Fruit fly (Drosophila melanogaster) whole organism, embryonic: ENCODE measurements around the gene CG43312.

Experiments
- Aef1 ChIP-seq: fragments of 200-800 bp; sonication (Bioruptor generic); IDR thresholded peaks from 3 replicates; pipeline ENCODE4 v1.3.6; 2022; ENCODE audit warnings: missing biosample characterization, missing genetic modification characterization
- CG11247 ChIP-seq: fragments of 200-800 bp; sonication (Bioruptor generic); IDR thresholded peaks from 2 replicates; pipeline ENCODE4 v1.3.6; 2022; ENCODE audit warnings: missing biosample characterization, missing genetic modification characterization
- CG11504 ChIP-seq: fragments of 200-800 bp; sonication (Bioruptor generic); optimal IDR thresholded peaks from 3 replicates; lab custom pipeline; 2019; ENCODE audit warnings: missing biosample characterization, mild to moderate bottlenecking, missing genetic modification characterization, moderate library complexity
- CG12391 ChIP-seq: fragments of 200-800 bp; sonication (Bioruptor generic); optimal IDR thresholded peaks from 3 replicates; lab custom pipeline; 2018; ENCODE audit warnings: missing biosample characterization, mild to moderate bottlenecking, missing genetic modification characterization, moderate library complexity
- CG13296 ChIP-seq: fragments of 200-800 bp; sonication (Bioruptor generic); optimal IDR thresholded peaks from 3 replicates; lab custom pipeline; 2018; ENCODE audit warnings: missing biosample characterization, mild to moderate bottlenecking, missing genetic modification characterization
- CG15073 ChIP-seq: fragments of 200-800 bp; sonication (Bioruptor generic); optimal IDR thresholded peaks from 2 replicates; lab custom pipeline; 2016; ENCODE audit warnings: missing biosample characterization, missing genetic modification characterization
- CG15601 ChIP-seq: fragments of 200-800 bp; sonication (Bioruptor generic); optimal IDR thresholded peaks from 3 replicates; lab custom pipeline; 2019; ENCODE audit warnings: missing biosample characterization, mild to moderate bottlenecking, missing genetic modification characterization, moderate library complexity
- CG15696 ChIP-seq: fragments of 200-800 bp; sonication (Bioruptor generic); optimal IDR thresholded peaks from 2 replicates; lab custom pipeline; 2019; ENCODE audit warnings: missing biosample characterization, mild to moderate bottlenecking, missing genetic modification characterization, moderate library complexity
- CG1602 ChIP-seq: fragments of 200-800 bp; sonication (Bioruptor generic); optimal IDR thresholded peaks from 3 replicates; lab custom pipeline; 2016; ENCODE audit warnings: missing biosample characterization, missing genetic modification characterization
- CG1603 ChIP-seq: fragments of 200-800 bp; sonication (Bioruptor generic); optimal IDR thresholded peaks from 2 replicates; lab custom pipeline; 2019; ENCODE audit warnings: missing biosample characterization, mild to moderate bottlenecking, missing genetic modification characterization, moderate library complexity
- CG17612 ChIP-seq: fragments of 200-800 bp; sonication (Bioruptor generic); IDR thresholded peaks from 2 replicates; pipeline ENCODE4 v1.3.6; 2022; ENCODE audit warnings: missing biosample characterization, missing genetic modification characterization
- CG2120 ChIP-seq: fragments of 200-800 bp; sonication (Bioruptor generic); optimal IDR thresholded peaks from 3 replicates; lab custom pipeline; 2016; ENCODE audit warnings: missing biosample characterization, missing genetic modification characterization
- CG32772 ChIP-seq: fragments of 200-800 bp; sonication (Bioruptor generic); IDR thresholded peaks from 2 replicates; pipeline ENCODE4 v1.3.6; 2022; ENCODE audit warnings: missing biosample characterization, missing genetic modification characterization
- CG33557 ChIP-seq: fragments of 200-800 bp; sonication (Bioruptor generic); optimal IDR thresholded peaks from 2 replicates; lab custom pipeline; 2019; ENCODE audit warnings: missing biosample characterization, mild to moderate bottlenecking, missing genetic modification characterization, moderate library complexity
- CG3838 ChIP-seq: fragments of 200-800 bp; sonication (Bioruptor generic); optimal IDR thresholded peaks from 3 replicates; lab custom pipeline; 2016; ENCODE audit warnings: missing biosample characterization, missing genetic modification characterization
- CG4360 ChIP-seq: fragments of 200-800 bp; sonication (Bioruptor generic); IDR thresholded peaks from 2 replicates; pipeline ENCODE4 v1.3.6; 2022; ENCODE audit warnings: missing biosample characterization, missing genetic modification characterization
- CG6813 ChIP-seq: fragments of 200-800 bp; sonication (Bioruptor generic); optimal IDR thresholded peaks from 2 replicates; lab custom pipeline; 2017; ENCODE audit warnings: missing biosample characterization, missing genetic modification characterization, mild to moderate bottlenecking, moderate library complexity, missing genetic modification reagents
- CG7928 ChIP-seq: fragments of 200-800 bp; sonication (Bioruptor generic); optimal IDR thresholded peaks from 2 replicates; lab custom pipeline; 2017; ENCODE audit warnings: missing biosample characterization, mild to moderate bottlenecking, missing genetic modification characterization
- CG8089 ChIP-seq: fragments of 200-800 bp; sonication (Bioruptor generic); optimal IDR thresholded peaks from 3 replicates; lab custom pipeline; 2016; ENCODE audit warnings: missing biosample characterization, missing genetic modification characterization
- CG8478 ChIP-seq: fragments of >200 bp; optimal IDR thresholded peaks from 2 replicates; lab custom pipeline; 2018
- CG9797 ChIP-seq: fragments of 200-800 bp; sonication (Bioruptor generic); optimal IDR thresholded peaks from 3 replicates; lab custom pipeline; 2018; ENCODE audit warnings: missing biosample characterization, mild to moderate bottlenecking, missing genetic modification characterization
- CHES-1-like ChIP-seq: fragments of 200-800 bp; sonication (Bioruptor generic); optimal IDR thresholded peaks from 2 replicates; lab custom pipeline; 2016; ENCODE audit warnings: missing biosample characterization, missing genetic modification characterization
- CkIIα-i1 ChIP-seq: fragments of 200-800 bp; sonication (Bioruptor generic); IDR thresholded peaks from 2 replicates; pipeline ENCODE4 v1.3.6; 2022; ENCODE audit warnings: missing biosample characterization, missing genetic modification characterization
- D ChIP-seq, 2 experiments: fragments of 200-800 bp in 1 of 2; fragments of >200 bp in 1 of 2; sonication (Bioruptor generic) in 1 of 2; optimal IDR thresholded peaks; 2 replicates in 1 of 2; 3 replicates in 1 of 2; lab custom pipeline; 2017; ENCODE audit warnings: mild to moderate bottlenecking in 1 of 2, missing biosample characterization in 1 of 2, missing genetic modification characterization in 1 of 2, missing genetic modification reagents in 1 of 2
- Dip2 ChIP-seq: fragments of 200-800 bp; sonication (Bioruptor generic); IDR thresholded peaks from 2 replicates; pipeline ENCODE4 v1.3.6; 2022; ENCODE audit warnings: missing biosample characterization, missing genetic modification characterization
- Dp ChIP-seq: fragments of 200-800 bp; sonication (Bioruptor generic); optimal IDR thresholded peaks from 2 replicates; lab custom pipeline; 2018; ENCODE audit warnings: missing biosample characterization, mild to moderate bottlenecking, missing genetic modification characterization, moderate library complexity
- Eip74EF ChIP-seq, 2 experiments: fragments of 200-800 bp in 1 of 2; fragments of >200 bp in 1 of 2; sonication (Bioruptor generic) in 1 of 2; optimal IDR thresholded peaks; 2 replicates each; lab custom pipeline; 2017 to 2019; ENCODE audit warnings: missing biosample characterization in 2 of 2, missing genetic modification characterization in 2 of 2, mild to moderate bottlenecking in 1 of 2, moderate library complexity in 1 of 2
- MBD-R2 ChIP-seq: fragments of 200-800 bp; sonication (Bioruptor generic); IDR thresholded peaks from 2 replicates; pipeline ENCODE4 v1.3.6; 2022; ENCODE audit warnings: missing biosample characterization, missing genetic modification characterization
- NC2α ChIP-seq: fragments of 200-800 bp; sonication (Bioruptor generic); optimal IDR thresholded peaks from 2 replicates; lab custom pipeline; 2016; ENCODE audit warnings: missing biosample characterization, missing genetic modification characterization
- Vsx1 ChIP-seq: fragments of 200-800 bp; sonication (Bioruptor generic); optimal IDR thresholded peaks from 2 replicates; lab custom pipeline; 2017; ENCODE audit warnings: missing biosample characterization, mild to moderate bottlenecking, missing genetic modification characterization, missing genetic modification reagents
- bigmax ChIP-seq: fragments of 200-800 bp; sonication (Bioruptor generic); optimal IDR thresholded peaks from 2 replicates; lab custom pipeline; 2018; ENCODE audit warnings: missing biosample characterization, mild to moderate bottlenecking, missing genetic modification characterization
- cas ChIP-seq: fragments of 200-800 bp; sonication (Bioruptor generic); IDR thresholded peaks from 2 replicates; pipeline ENCODE4 v1.3.6; 2022; ENCODE audit warnings: missing biosample characterization, missing genetic modification characterization
- chn ChIP-seq: fragments of 200-800 bp; sonication (Bioruptor generic); optimal IDR thresholded peaks from 2 replicates; lab custom pipeline; 2016; ENCODE audit warnings: missing biosample characterization, missing genetic modification characterization
- disco-r ChIP-seq: fragments of 200-800 bp; sonication (Bioruptor generic); optimal IDR thresholded peaks from 2 replicates; lab custom pipeline; 2016; ENCODE audit warnings: missing biosample characterization, missing genetic modification characterization
- ewg ChIP-seq: fragments of 200-800 bp; sonication (Bioruptor generic); optimal IDR thresholded peaks from 3 replicates; lab custom pipeline; 2017; ENCODE audit warnings: mild to moderate bottlenecking, missing biosample characterization, missing genetic modification reagents, missing genetic modification characterization
- exex ChIP-seq: fragments of 200-800 bp; sonication (Bioruptor generic); optimal IDR thresholded peaks from 4 replicates; lab custom pipeline; 2018; ENCODE audit warnings: missing biosample characterization, mild to moderate bottlenecking, missing genetic modification characterization, moderate library complexity
- gem ChIP-seq: fragments of 200-800 bp; sonication (Bioruptor generic); optimal IDR thresholded peaks from 2 replicates; lab custom pipeline; 2019; ENCODE audit warnings: missing biosample characterization, mild to moderate bottlenecking, missing genetic modification characterization, moderate library complexity
- gsb-n ChIP-seq: fragments of 200-800 bp; sonication (Bioruptor generic); optimal IDR thresholded peaks from 3 replicates; lab custom pipeline; 2018; ENCODE audit warnings: missing biosample characterization, mild to moderate bottlenecking, missing genetic modification characterization
- ind ChIP-seq: fragments of 200-800 bp; sonication (Bioruptor generic); optimal IDR thresholded peaks from 3 replicates; lab custom pipeline; 2016; ENCODE audit warnings: missing biosample characterization, missing genetic modification characterization
- knrl ChIP-seq: fragments of 200-800 bp; sonication (Bioruptor generic); IDR thresholded peaks from 3 replicates; pipeline ENCODE4 v1.3.6; 2022; ENCODE audit warnings: missing biosample characterization, missing genetic modification characterization; ENCODE audit not compliant: partially characterized antibody
- nerfin-1 ChIP-seq: fragments of 200-800 bp; sonication (Bioruptor generic); optimal IDR thresholded peaks from 3 replicates; lab custom pipeline; 2019; ENCODE audit warnings: missing biosample characterization, mild to moderate bottlenecking, missing genetic modification characterization, moderate library complexity
- phol ChIP-seq: fragments of 200-800 bp; sonication (Bioruptor generic); optimal IDR thresholded peaks from 3 replicates; lab custom pipeline; 2018; ENCODE audit warnings: missing biosample characterization, mild to moderate bottlenecking, missing genetic modification characterization, moderate library complexity
- prd ChIP-seq, 3 experiments: fragments of >200 bp in 2 of 3; fragments of 200-800 bp in 1 of 3; sonication (Bioruptor generic) in 1 of 3; optimal IDR thresholded peaks in 2 of 3; IDR thresholded peaks in 1 of 3; 2 replicates in 2 of 3; 3 replicates in 1 of 3; pipeline versions ENCODE4 v1.3.6 to Lab custom; 2017 to 2022; ENCODE audit warnings: missing biosample characterization in 1 of 3, missing genetic modification characterization in 1 of 3
- slbo ChIP-seq: fragments of 200-800 bp; sonication (Bioruptor generic); IDR thresholded peaks from 2 replicates; pipeline ENCODE4 v1.3.6; 2022; ENCODE audit warnings: missing biosample characterization, missing genetic modification characterization
- ssp ChIP-seq: fragments of 200-800 bp; sonication (Bioruptor generic); IDR thresholded peaks from 2 replicates; pipeline ENCODE4 v1.3.6; 2022; ENCODE audit warnings: missing biosample characterization, missing genetic modification characterization
- tup ChIP-seq: fragments of 200-800 bp; sonication (Bioruptor generic); optimal IDR thresholded peaks from 2 replicates; lab custom pipeline; 2016; ENCODE audit warnings: missing biosample characterization, mild to moderate bottlenecking, missing genetic modification characterization, moderate library complexity
- unc-4 ChIP-seq: fragments of 200-800 bp; sonication (Bioruptor generic); IDR thresholded peaks from 2 replicates; pipeline ENCODE4 v1.3.6; 2022; ENCODE audit warnings: missing biosample characterization, missing genetic modification characterization; ENCODE audit not compliant: partially characterized antibody
- vvl ChIP-seq: fragments of 200-800 bp; sonication (Bioruptor generic); IDR thresholded peaks from 2 replicates; pipeline ENCODE4 v1.3.6; 2022; ENCODE audit warnings: missing biosample characterization, missing genetic modification characterization

Gene CG43312

dm6 chr3L:22471586-22472291, 29.7 kb upstream of the CG43312 start (continued):
- no peak for TF ChIP-seq CG8089 (GFP tag; lab: Kevin White, UChicago)
- no peak for TF ChIP-seq Eip74EF (GFP tag; optimal IDR thresholded peaks at IDR 0.05; lab: Kevin White, UChicago)
- no peak for TF ChIP-seq ewg
- no peak for TF ChIP-seq CG8478 (lab: Kevin White, UChicago)
- no peak for TF ChIP-seq CG1603 (tag; lab: Kevin White, UChicago)
- peak; percentile 71 for TF ChIP-seq CG11504 (tag; lab: Kevin White, UChicago)
- no peak for TF ChIP-seq NC2α (GFP tag; lab: Kevin White, UChicago)
- TF ChIP-seq Vsx1 (GFP tag; lab: Kevin White, UChicago), result peak; percentile 63
- TF ChIP-seq Dip2 (GFP tag; lab: Robert Waterston, UW), result no peak
- TF ChIP-seq bigmax (GFP tag; lab: Kevin White, UChicago), result no peak
- TF ChIP-seq disco-r (GFP tag; lab: Kevin White, UChicago), result no peak
- no peak for TF ChIP-seq Dp (GFP tag; lab: Kevin White, UChicago)
- TF ChIP-seq ssp (GFP tag; lab: Robert Waterston, UW), result 0 out of 2 replicates have a peak, but pooled peaks have one; percentile 14
- no peak for TF ChIP-seq cas (GFP tag; lab: Robert Waterston, UW)
- no peak for TF ChIP-seq CG15073
- no peak for TF ChIP-seq CG4360 (GFP tag; lab: Robert Waterston, UW)
- TF ChIP-seq knrl (GFP tag; lab: Robert Waterston, UW), result no peak
- TF ChIP-seq exex (tag; lab: Kevin White, UChicago), result peak; percentile 92
- peak; percentile 52 for TF ChIP-seq CG13296 (GFP tag; lab: Kevin White, UChicago)
- TF ChIP-seq ind, result no peak
- TF ChIP-seq gem, result peak; percentile 82
- no peak for TF ChIP-seq D (optimal IDR thresholded peaks at IDR 0.05; lab: Kevin White, UChicago)
- no peak for TF ChIP-seq D (GFP tag; optimal IDR thresholded peaks at IDR 0.05; lab: Kevin White, UChicago)
- TF ChIP-seq phol (tag; lab: Kevin White, UChicago), result peak; percentile 37
- TF ChIP-seq MBD-R2 (GFP tag; lab: Robert Waterston, UW), result 0 out of 2 replicates have a peak, but pooled peaks have one; percentile 31
- no peak for TF ChIP-seq tup (GFP tag; lab: Kevin White, UChicago)
- TF ChIP-seq CkIIα-i1 (GFP tag; lab: Robert Waterston, UW), result no peak
- no peak for TF ChIP-seq CG17612 (GFP tag; lab: Robert Waterston, UW)
- TF ChIP-seq CG6813 (GFP tag; lab: Kevin White, UChicago), result peak; percentile 18
- peak; percentile 59 for TF ChIP-seq CG2120 (GFP tag; lab: Kevin White, UChicago)
- peak; percentile 1 for TF ChIP-seq CG7928 (GFP tag; lab: Kevin White, UChicago)
- no peak for TF ChIP-seq prd (optimal IDR thresholded peaks at IDR 0.05; lab: Kevin White, UChicago)
- peak; percentile 53; the same call in 2 of the 3 replicates for TF ChIP-seq prd (GFP tag; IDR thresholded peaks at IDR 0.05; lab: Robert Waterston, UW)
- TF ChIP-seq gsb-n (tag; lab: Kevin White, UChicago), result no peak
- no peak for TF ChIP-seq CG9797 (GFP tag; lab: Kevin White, UChicago)
- no peak for TF ChIP-seq CG1602 (GFP tag; lab: Kevin White, UChicago)
- no peak for TF ChIP-seq CG15696
- TF ChIP-seq vvl (GFP tag; lab: Robert Waterston, UW), result peak; percentile 52
- TF ChIP-seq chn (GFP tag; lab: Kevin White, UChicago), result no peak
- TF ChIP-seq CG33557, result no peak
- no peak for TF ChIP-seq CG3838 (GFP tag; lab: Kevin White, UChicago)
- no peak for TF ChIP-seq CG11247
- TF ChIP-seq CG12391 (tag; lab: Kevin White, UChicago), result peak; percentile 50
- TF ChIP-seq unc-4 (GFP tag; lab: Robert Waterston, UW), result no peak
- TF ChIP-seq Aef1, result peak; percentile 57
- TF ChIP-seq CHES-1-like (GFP tag; lab: Kevin White, UChicago), result no peak
- TF ChIP-seq nerfin-1 (tag; lab: Kevin White, UChicago), result no peak
- TF ChIP-seq CG15601 (tag; lab: Kevin White, UChicago), result no peak
- TF ChIP-seq CG32772 (GFP tag; lab: Robert Waterston, UW), result no peak
- peak; percentile 85 for TF ChIP-seq slbo (GFP tag; lab: Robert Waterston, UW)
